Worm (Caenorhabditis elegans): Measurements from ENCODE around the gene T16G1.2.

Gene T16G1.2

ce11 chrV:12919705-12920104, 9.6 kb upstream of the T16G1.2 start, which contains the start of gene lipl-1:
Gene lipl-1 (plus strand): TSS chrV:12919986.
- peak; percentile 35 for TF ChIP-seq nhr-80 (tag; optimal IDR thresholded peaks at IDR 0.05)
- no peak for TF ChIP-seq rcor-1 (GFP tag; IDR thresholded peaks at IDR 0.05)
- TF ChIP-seq ets-4 (GFP tag; optimal IDR thresholded peaks at IDR 0.05): no peak
- TF ChIP-seq repo-1 (tag; optimal IDR thresholded peaks at IDR 0.05): no peak
- no peak for TF ChIP-seq F39B2.1 (GFP tag; IDR thresholded peaks at IDR 0.05)
- no peak for TF ChIP-seq ceh-100 (GFP tag; IDR thresholded peaks at IDR 0.05)

DNA sequence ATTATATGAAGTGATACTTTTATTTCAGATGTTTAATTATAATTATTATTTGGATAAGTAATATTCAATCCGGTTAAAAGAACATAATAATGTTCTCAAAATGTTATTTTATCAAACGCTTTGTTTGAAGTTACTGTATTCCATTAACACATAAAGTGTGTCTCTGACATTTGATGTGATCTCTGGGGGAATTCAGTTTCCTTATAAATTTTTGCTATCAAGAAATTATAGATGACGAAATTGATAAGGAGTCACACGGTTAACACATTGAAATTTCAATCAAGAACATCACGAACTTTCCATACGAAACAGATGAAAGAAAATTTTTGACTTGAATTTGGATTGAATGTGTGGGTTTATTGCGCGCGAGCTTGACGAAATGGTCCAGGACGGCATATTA, 7.6 kb upstream of the T16G1.2 start:
- TF ChIP-seq F57C9.4 (tag; optimal IDR thresholded peaks at IDR 0.05) (no peak), nhr-80 (tag; optimal IDR thresholded peaks at IDR 0.05) (peak; percentile 80), cebp-1 (GFP tag; IDR thresholded peaks at IDR 0.05) (peak; percentile 52; the same call in 1 of the 2 replicates), cebp-1 (tag; optimal IDR thresholded peaks at IDR 0.05) (peak; percentile 63)

ce11 chrV:12922308-12922707, 7.0 kb upstream of the T16G1.2 start, which contains the start of gene dhrs-4:
Gene dhrs-4 (plus strand): TSS chrV:12922608.
- TF ChIP-seq die-1 (tag; optimal IDR thresholded peaks at IDR 0.05): no peak
- TF ChIP-seq F22D6.2 (tag; optimal IDR thresholded peaks at IDR 0.05): no peak
- TF ChIP-seq Y53G8AR.9 (GFP tag; conservative IDR thresholded peaks at IDR 0.05): no peak
- TF ChIP-seq let-607 (tag; optimal IDR thresholded peaks at IDR 0.05): no peak
- no peak for TF ChIP-seq hmg-20 (GFP tag; IDR thresholded peaks at IDR 0.05)
- no peak for TF ChIP-seq rec-8 (tag; optimal IDR thresholded peaks at IDR 0.05)

DNA sequence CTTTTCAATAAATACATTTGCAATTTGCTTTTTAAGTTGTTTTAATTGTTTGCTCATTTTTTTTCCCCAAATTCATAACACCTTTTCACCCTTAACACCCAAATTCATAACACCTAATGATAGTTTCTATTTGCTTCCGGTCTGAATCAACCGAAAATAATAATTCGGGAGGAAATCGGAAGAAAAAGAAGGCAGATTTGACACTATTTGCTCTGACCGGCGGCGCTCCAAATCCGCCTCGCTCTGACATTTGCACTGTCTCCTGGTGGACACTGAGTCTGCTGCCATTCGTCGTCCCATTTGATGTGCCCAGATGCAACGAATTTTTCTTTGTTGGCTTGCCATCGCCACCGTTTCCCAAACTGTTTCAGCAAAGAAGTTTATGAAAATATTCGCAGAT, 5.2 kb upstream of the T16G1.2 start, which contains the start of gene pqn-67:
TSS of gene pqn-67 (plus strand) at position 301 of the 400 bp plus-strand sequence.
- TF ChIP-seq mcd-1 (GFP tag; IDR thresholded peaks at IDR 0.05): no peak
- TF ChIP-seq Y53G8AR.9 (GFP tag; conservative IDR thresholded peaks at IDR 0.05): no peak
- no peak for TF ChIP-seq nfya-2 (GFP tag; IDR thresholded peaks at IDR 0.05)
- TF ChIP-seq T26A5.8 (tag; optimal IDR thresholded peaks at IDR 0.05): no peak
- TF ChIP-seq F57C9.4 (tag; optimal IDR thresholded peaks at IDR 0.05): no peak
- no peak for TF ChIP-seq attf-3 (GFP tag; conservative IDR thresholded peaks at IDR 0.05)
- no peak for TF ChIP-seq egrh-3 (GFP tag; IDR thresholded peaks at IDR 0.05)
- TF ChIP-seq ccch-3 (GFP tag; optimal IDR thresholded peaks at IDR 0.05): no peak
- TF ChIP-seq nfya-1 (tag; optimal IDR thresholded peaks at IDR 0.05; ENCODE audit: borderline replicate concordance, insufficient read depth): no peak
- TF ChIP-seq ztf-25 (GFP tag; IDR thresholded peaks at IDR 0.05): no peak
- TF ChIP-seq aptf-3 (GFP tag; IDR thresholded peaks at IDR 0.05): no peak
- TF ChIP-seq lin-26 (GFP tag; IDR thresholded peaks at IDR 0.05): no peak
- no peak for TF ChIP-seq attf-5 (GFP tag; optimal IDR thresholded peaks at IDR 0.05)
- TF ChIP-seq unc-62 (GFP tag; optimal IDR thresholded peaks at IDR 0.05): no peak
- TF ChIP-seq cebp-2 (GFP tag; IDR thresholded peaks at IDR 0.05): no peak
- TF ChIP-seq ceh-58 (GFP tag; IDR thresholded peaks at IDR 0.05): no peak
- TF ChIP-seq mxl-1 (tag; optimal IDR thresholded peaks at IDR 0.05): no peak

DNA sequence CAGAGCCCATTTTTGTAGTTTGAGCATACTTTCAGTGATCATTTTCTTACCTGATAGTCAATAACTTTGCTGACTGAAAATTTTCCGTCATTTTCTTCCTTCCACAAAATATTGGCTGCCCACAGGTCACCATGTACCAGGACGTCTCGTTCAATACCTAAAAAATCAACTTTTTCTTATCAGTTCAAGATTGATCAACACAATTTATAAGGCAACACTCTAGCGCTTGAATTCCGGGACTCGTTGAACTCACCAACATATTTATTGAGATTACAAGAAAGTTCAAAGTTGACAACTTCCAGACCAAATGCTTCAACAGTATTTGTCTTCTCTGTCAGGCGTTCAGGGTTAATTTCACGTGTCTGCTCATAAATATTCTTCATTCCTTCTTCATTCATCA, 4.4 kb downstream of the T16G1.2 start:
- peak; percentile 78 for TF ChIP-seq nhr-80 (tag; optimal IDR thresholded peaks at IDR 0.05)
- TF ChIP-seq Y79H2A.3 (GFP tag; conservative IDR thresholded peaks at IDR 0.05): no peak

DNA sequence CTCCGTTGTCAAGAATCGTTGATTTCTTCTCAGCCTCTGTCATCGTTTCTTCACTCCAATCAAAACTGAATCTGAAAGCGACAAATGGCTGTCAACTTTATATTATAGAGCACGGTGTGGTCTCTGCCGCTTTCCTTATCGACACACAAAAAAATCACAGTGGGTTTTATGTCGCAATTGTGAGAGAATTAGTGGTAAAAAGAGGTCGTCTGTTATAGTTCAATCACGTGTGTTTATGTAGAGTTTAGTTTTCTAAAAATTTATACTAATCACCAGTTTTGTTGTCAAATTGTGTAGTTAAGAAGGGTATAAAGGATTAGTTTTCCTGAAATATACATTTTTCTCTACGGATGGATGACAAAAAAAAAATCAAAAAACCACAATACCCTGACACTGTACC, 5.7 kb downstream of the T16G1.2 start, which contains the start of gene T16G1.7:
TSS of gene T16G1.7 (minus strand) at position 137 of the 400 bp plus-strand sequence.
- TF ChIP-seq nhr-90 (tag; optimal IDR thresholded peaks at IDR 0.05) (peak; percentile 29), ztf-22 (GFP tag; optimal IDR thresholded peaks at IDR 0.05) (peak; percentile 30), snpc-1.3 (tag; optimal IDR thresholded peaks at IDR 0.05; ENCODE audit: insufficient read depth) (no peak), dpff-1 (tag; optimal IDR thresholded peaks at IDR 0.05) (no peak), mel-28 (tag; optimal IDR thresholded peaks at IDR 0.05; ENCODE audit: borderline replicate concordance) (no peak), ztf-25 (GFP tag; IDR thresholded peaks at IDR 0.05) (no peak), D2030.7 (GFP tag; IDR thresholded peaks at IDR 0.05) (no peak), efl-1 (GFP tag; optimal IDR thresholded peaks at IDR 0.05) (no peak), F57C9.4 (tag; optimal IDR thresholded peaks at IDR 0.05) (no peak), T07F8.4 (tag; optimal IDR thresholded peaks at IDR 0.05) (no peak), nhr-27 (tag; optimal IDR thresholded peaks at IDR 0.05) (no peak), ekl-4 (GFP tag; IDR thresholded peaks at IDR 0.05) (no peak), dox-1 (GFP tag; IDR thresholded peaks at IDR 0.05) (peak; percentile 59; the same call in 1 of the 2 replicates)

All from whole organism, young adult.